Fruit fly (Drosophila melanogaster): ENCODE results near the gene CG10654.
A peak's percentile ranks its signal among the peaks of the same experiment; 100 is the strongest.

DNA sequence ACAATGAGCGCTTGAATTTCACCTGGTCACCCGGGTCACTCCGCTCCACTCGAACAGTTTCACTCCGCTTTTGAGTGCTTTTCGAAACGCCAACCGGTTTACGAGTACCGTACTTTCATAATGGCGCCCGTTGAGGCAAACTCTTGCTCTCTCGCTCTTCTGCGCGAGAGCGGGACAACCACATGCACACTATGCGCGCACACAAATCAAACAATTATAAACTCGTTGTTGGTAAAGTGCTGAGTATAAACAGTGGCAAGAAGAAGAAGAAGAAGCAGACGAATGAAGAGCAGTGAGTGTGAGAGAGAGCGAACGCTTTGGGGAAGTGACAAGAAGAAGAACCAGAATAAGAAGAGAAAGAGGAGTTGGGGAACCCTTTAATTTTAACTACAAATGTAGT is 39.6 kb downstream of the CG10654 start, which contains the start of gene eyg:
- no peak for TF ChIP-seq CG10348 (GFP tag; IDR thresholded peaks at IDR 0.05)
- TF ChIP-seq fd96Ca (GFP tag; IDR thresholded peaks at IDR 0.05), result peak; percentile 75; the same call in 2 of the 3 replicates
- TF ChIP-seq CG15710 (tag; optimal IDR thresholded peaks at IDR 0.05), result no peak
- no peak for TF ChIP-seq CG8301 (tag; optimal IDR thresholded peaks at IDR 0.05)
- TF ChIP-seq Snoo (tag; optimal IDR thresholded peaks at IDR 0.05), result peak; percentile 25
- TF ChIP-seq EcR (GFP tag; optimal IDR thresholded peaks at IDR 0.05), result peak; percentile 19
- TF ChIP-seq CG4496 (GFP tag; IDR thresholded peaks at IDR 0.05), result no peak
- no peak for TF ChIP-seq rn (GFP tag; IDR thresholded peaks at IDR 0.05)
- TF ChIP-seq CG9948 (tag; optimal IDR thresholded peaks at IDR 0.05), result no peak
- no peak for TF ChIP-seq CG8159 (tag; optimal IDR thresholded peaks at IDR 0.05)
- no peak for TF ChIP-seq CG17806 (tag; optimal IDR thresholded peaks at IDR 0.05)

Measured in whole organism, pupa.